Fruit fly (Drosophila melanogaster) whole organism, embryonic: ENCODE results near the gene Lmpt.

Experiments used
- Antp ChIP-seq: fragments of 200-800 bp; sonication (Bioruptor generic); optimal IDR thresholded peaks from 3 replicates; lab custom pipeline; 2016; ENCODE audit warnings: missing biosample characterization, missing genetic modification characterization
- CG13123 ChIP-seq: fragments of 200-800 bp; sonication (Bioruptor generic); optimal IDR thresholded peaks from 2 replicates; lab custom pipeline; 2016; ENCODE audit warnings: missing biosample characterization, missing genetic modification characterization

DNA sequence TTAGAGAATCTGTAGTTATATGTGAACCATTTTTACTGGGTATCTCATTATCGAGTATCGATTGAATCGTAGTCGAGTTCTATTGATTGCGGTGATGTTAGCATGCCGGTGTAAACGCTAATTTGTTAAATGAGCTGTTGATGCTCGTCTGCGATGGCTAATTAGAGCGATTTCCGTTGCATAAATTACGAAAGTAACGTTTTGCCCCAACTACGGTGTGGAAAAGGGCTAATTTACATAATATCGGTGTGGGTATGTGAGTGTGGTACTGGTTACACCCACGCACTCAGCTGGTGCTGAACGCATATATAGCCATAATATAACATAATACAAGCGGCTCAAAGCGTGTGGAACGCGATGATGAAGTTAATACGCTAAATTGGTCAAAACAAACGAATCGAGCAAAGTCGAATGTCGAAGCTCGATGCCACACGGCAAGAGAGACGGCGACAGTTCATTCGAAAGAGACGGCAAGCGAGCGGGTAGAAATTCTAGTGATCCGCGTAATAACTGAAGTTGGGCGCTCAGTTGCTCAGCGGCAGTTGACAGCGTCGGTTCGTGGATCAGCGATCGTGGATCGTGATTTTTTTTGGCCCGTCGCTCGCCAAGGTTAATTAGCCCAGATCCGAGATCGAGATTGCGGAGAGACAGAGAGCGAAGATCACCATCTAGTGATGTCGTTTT is 11.8 kb downstream of the Lmpt start, which contains the start of gene CG32170:
- TF ChIP-seq Antp (GFP tag; lab: Kevin White, UChicago) (no peak), CG13123 (GFP tag; lab: Kevin White, UChicago) (no peak)
